Fruit fly (Drosophila melanogaster) whole organism, embryonic: ENCODE results near the gene eEF1delta.

Source experiments
- Asciz ChIP-seq: fragments of 200-800 bp; sonication (Bioruptor generic); optimal IDR thresholded peaks from 2 replicates; lab custom pipeline; 2017; ENCODE audit warnings: missing biosample characterization, mild to moderate bottlenecking, missing genetic modification characterization, missing genetic modification reagents
- B-H1 ChIP-seq: fragments of 200-800 bp; sonication (Bioruptor generic); IDR thresholded peaks from 3 replicates; pipeline ENCODE4 v1.3.6; 2022; ENCODE audit warnings: missing biosample characterization, missing genetic modification characterization
- BEAF-32 ChIP-seq: fragments of 200-800 bp; sonication (Bioruptor generic); optimal IDR thresholded peaks from 3 replicates; lab custom pipeline; 2017; ENCODE audit warnings: missing biosample characterization, missing genetic modification characterization, mild to moderate bottlenecking, moderate library complexity, missing genetic modification reagents
- CG12659 ChIP-seq: fragments of 200-800 bp; sonication (Bioruptor generic); optimal IDR thresholded peaks from 3 replicates; lab custom pipeline; 2017; ENCODE audit warnings: mild to moderate bottlenecking, missing biosample characterization, missing genetic modification reagents, missing genetic modification characterization
- CG14710 ChIP-seq: fragments of 200-800 bp; sonication (Bioruptor generic); optimal IDR thresholded peaks from 3 replicates; lab custom pipeline; 2019; ENCODE audit warnings: missing biosample characterization, mild to moderate bottlenecking, missing genetic modification characterization, moderate library complexity
- CG17829 ChIP-seq: fragments of 200-800 bp; optimal IDR thresholded peaks from 2 replicates; lab custom pipeline; 2019; ENCODE audit warnings: missing biosample characterization, mild to moderate bottlenecking, missing genetic modification characterization, moderate library complexity
- CG2712 ChIP-seq: fragments of 200-800 bp; optimal IDR thresholded peaks from 3 replicates; lab custom pipeline; 2019; ENCODE audit warnings: missing biosample characterization, mild to moderate bottlenecking, missing genetic modification characterization, moderate library complexity
- CG30020 ChIP-seq: fragments of 200-800 bp; optimal IDR thresholded peaks from 2 replicates; lab custom pipeline; 2019; ENCODE audit warnings: missing biosample characterization, mild to moderate bottlenecking, missing genetic modification characterization, moderate library complexity
- CG34422 ChIP-seq: fragments of 200-800 bp; sonication (Bioruptor generic); IDR thresholded peaks from 3 replicates; pipeline ENCODE4 v1.3.6; 2022; ENCODE audit warnings: missing biosample characterization, missing genetic modification characterization
- CG3847 ChIP-seq: fragments of 200-800 bp; sonication (Bioruptor generic); IDR thresholded peaks from 2 replicates; pipeline ENCODE4 v1.3.6; 2022; ENCODE audit warnings: missing biosample characterization, missing genetic modification characterization
- CG42726 ChIP-seq: fragments of 200-800 bp; sonication (Bioruptor generic); IDR thresholded peaks from 2 replicates; pipeline ENCODE4 v1.3.6; 2022; ENCODE audit warnings: missing biosample characterization, missing genetic modification characterization; ENCODE audit not compliant: partially characterized antibody
- CG4854 ChIP-seq: fragments of 200-800 bp; sonication (Bioruptor generic); optimal IDR thresholded peaks from 2 replicates; lab custom pipeline; 2016; ENCODE audit warnings: missing biosample characterization, missing genetic modification characterization, inconsistent platforms
- CG6791 ChIP-seq: fragments of 200-800 bp; sonication (Bioruptor generic); IDR thresholded peaks from 3 replicates; pipeline ENCODE4 v1.3.6; 2022; ENCODE audit warnings: missing biosample characterization, missing genetic modification characterization; ENCODE audit not compliant: partially characterized antibody
- CG7271 ChIP-seq: fragments of 200-800 bp; sonication (Bioruptor generic); optimal IDR thresholded peaks from 2 replicates; lab custom pipeline; 2018; ENCODE audit warnings: missing biosample characterization, mild to moderate bottlenecking, missing genetic modification characterization, moderate library complexity
- CG8924 ChIP-seq: fragments of 200-800 bp; optimal IDR thresholded peaks from 3 replicates; lab custom pipeline; 2019; ENCODE audit warnings: missing biosample characterization, mild to moderate bottlenecking, missing genetic modification characterization, moderate library complexity
- CG9797 ChIP-seq: fragments of 200-800 bp; sonication (Bioruptor generic); optimal IDR thresholded peaks from 3 replicates; lab custom pipeline; 2018; ENCODE audit warnings: missing biosample characterization, mild to moderate bottlenecking, missing genetic modification characterization
- CHES-1-like ChIP-seq: fragments of 200-800 bp; sonication (Bioruptor generic); optimal IDR thresholded peaks from 2 replicates; lab custom pipeline; 2016; ENCODE audit warnings: missing biosample characterization, missing genetic modification characterization
- Dfd ChIP-seq, 2 experiments: fragments of >200 bp; optimal IDR thresholded peaks; 2 replicates each; lab custom pipeline; 2017; ENCODE audit warnings: missing biosample characterization in 2 of 2, missing genetic modification characterization in 2 of 2
- Dip2 ChIP-seq: fragments of 200-800 bp; sonication (Bioruptor generic); IDR thresholded peaks from 2 replicates; pipeline ENCODE4 v1.3.6; 2022; ENCODE audit warnings: missing biosample characterization, missing genetic modification characterization
- Dll ChIP-seq: fragments of 200-800 bp; sonication (Bioruptor generic); IDR thresholded peaks from 4 replicates; pipeline ENCODE4 v1.3.6; 2022; ENCODE audit warnings: missing biosample characterization, missing genetic modification characterization; ENCODE audit not compliant: partially characterized antibody
- Fer1 ChIP-seq: fragments of 200-800 bp; sonication (Bioruptor generic); optimal IDR thresholded peaks from 2 replicates; lab custom pipeline; 2017; ENCODE audit warnings: missing biosample characterization, mild to moderate bottlenecking, missing genetic modification characterization
- Fer2 ChIP-seq: fragments of 200-800 bp; sonication (Bioruptor generic); optimal IDR thresholded peaks from 2 replicates; lab custom pipeline; 2018; ENCODE audit warnings: missing biosample characterization, mild to moderate bottlenecking, missing genetic modification characterization, moderate library complexity
- HHEX ChIP-seq: fragments of 200-800 bp; sonication (Bioruptor generic); optimal IDR thresholded peaks from 3 replicates; lab custom pipeline; 2017; ENCODE audit warnings: missing biosample characterization, mild to moderate bottlenecking, missing genetic modification characterization, missing genetic modification reagents
- HLH4C ChIP-seq: fragments of 200-800 bp; sonication (Bioruptor generic); IDR thresholded peaks from 3 replicates; pipeline ENCODE4 v1.3.6; 2022; ENCODE audit warnings: missing biosample characterization, missing genetic modification characterization; ENCODE audit not compliant: partially characterized antibody
- HmgZ ChIP-seq: fragments of 200-800 bp; sonication (Bioruptor generic); optimal IDR thresholded peaks from 2 replicates; lab custom pipeline; 2018; ENCODE audit warnings: missing biosample characterization, mild to moderate bottlenecking, missing genetic modification characterization
- Hr39 ChIP-seq: fragments of >200 bp; optimal IDR thresholded peaks from 2 replicates; lab custom pipeline; 2017
- Mad ChIP-seq: fragments of 200-800 bp; sonication (Bioruptor generic); optimal IDR thresholded peaks from 2 replicates; lab custom pipeline; 2016; ENCODE audit warnings: missing biosample characterization, missing genetic modification characterization
- Max ChIP-seq: fragments of 200-800 bp; sonication (Bioruptor generic); optimal IDR thresholded peaks from 2 replicates; lab custom pipeline; 2016; ENCODE audit warnings: missing biosample characterization, mild to moderate bottlenecking, missing genetic modification characterization
- Meics ChIP-seq: fragments of 200-800 bp; sonication (Bioruptor generic); optimal IDR thresholded peaks from 2 replicates; lab custom pipeline; 2017; ENCODE audit warnings: missing biosample characterization, mild to moderate bottlenecking, missing genetic modification characterization
- Myb ChIP-seq: fragments of 200-800 bp; sonication (Bioruptor generic); optimal IDR thresholded peaks from 2 replicates; lab custom pipeline; 2016; ENCODE audit warnings: missing biosample characterization, missing genetic modification characterization
- Ptx1 ChIP-seq: fragments of 200-800 bp; sonication (Bioruptor generic); IDR thresholded peaks from 2 replicates; pipeline ENCODE4 v1.3.6; 2022; ENCODE audit warnings: missing biosample characterization, missing genetic modification characterization
- Scr ChIP-seq: fragments of 200-800 bp; sonication (Bioruptor generic); IDR thresholded peaks from 2 replicates; pipeline ENCODE4 v1.3.6; 2022; ENCODE audit warnings: missing biosample characterization, missing genetic modification characterization; ENCODE audit not compliant: partially characterized antibody
- Spps ChIP-seq: fragments of 200-800 bp; sonication (Bioruptor generic); optimal IDR thresholded peaks from 2 replicates; lab custom pipeline; 2018; ENCODE audit warnings: missing biosample characterization, mild to moderate bottlenecking, missing genetic modification characterization
- Sry-δ ChIP-seq: fragments of 200-800 bp; sonication (Bioruptor generic); optimal IDR thresholded peaks from 2 replicates; lab custom pipeline; 2016; ENCODE audit warnings: missing biosample characterization, missing genetic modification characterization
- ato ChIP-seq: fragments of 200-800 bp; sonication (Bioruptor generic); IDR thresholded peaks from 2 replicates; pipeline ENCODE4 v1.3.6; 2022; ENCODE audit warnings: missing biosample characterization, missing genetic modification characterization; ENCODE audit not compliant: partially characterized antibody
- bbx ChIP-seq: fragments of 200-800 bp; sonication (Bioruptor generic); IDR thresholded peaks from 2 replicates; pipeline ENCODE4 v1.3.6; 2022; ENCODE audit warnings: missing biosample characterization, missing genetic modification characterization; ENCODE audit not compliant: partially characterized antibody
- cg ChIP-seq: fragments of 200-800 bp; sonication (Bioruptor generic); optimal IDR thresholded peaks from 3 replicates; lab custom pipeline; 2019; ENCODE audit warnings: missing biosample characterization, mild to moderate bottlenecking, missing genetic modification characterization, moderate library complexity
- dm ChIP-seq: fragments of 200-800 bp; sonication (Bioruptor generic); optimal IDR thresholded peaks from 3 replicates; lab custom pipeline; 2016; ENCODE audit warnings: missing biosample characterization, missing genetic modification characterization
- esg ChIP-seq: fragments of 200-800 bp; sonication (Bioruptor generic); conservative IDR thresholded peaks from 2 replicates; pipeline ENCODE4 v1.3.6; 2022; ENCODE audit warnings: missing biosample characterization, missing genetic modification characterization
- eve ChIP-seq, 2 experiments: fragments of >200 bp; optimal IDR thresholded peaks; 2 replicates each; lab custom pipeline; 2017; ENCODE audit warnings: missing biosample characterization in 2 of 2, missing genetic modification characterization in 2 of 2
- gro ChIP-seq: fragments of 200-800 bp; sonication (Bioruptor generic); optimal IDR thresholded peaks from 2 replicates; lab custom pipeline; 2016; ENCODE audit warnings: missing biosample characterization, missing genetic modification characterization
- hbn ChIP-seq: fragments of 200-800 bp; sonication (Bioruptor generic); IDR thresholded peaks from 2 replicates; pipeline ENCODE4 v1.3.6; 2022; ENCODE audit warnings: missing biosample characterization, missing genetic modification characterization; ENCODE audit not compliant: partially characterized antibody
- her ChIP-seq: fragments of 200-800 bp; sonication (Bioruptor generic); optimal IDR thresholded peaks from 2 replicates; lab custom pipeline; 2016; ENCODE audit warnings: missing biosample characterization, missing genetic modification characterization
- knrl ChIP-seq: fragments of 200-800 bp; sonication (Bioruptor generic); IDR thresholded peaks from 3 replicates; pipeline ENCODE4 v1.3.6; 2022; ENCODE audit warnings: missing biosample characterization, missing genetic modification characterization; ENCODE audit not compliant: partially characterized antibody
- nerfin-1 ChIP-seq: fragments of 200-800 bp; sonication (Bioruptor generic); optimal IDR thresholded peaks from 3 replicates; lab custom pipeline; 2019; ENCODE audit warnings: missing biosample characterization, mild to moderate bottlenecking, missing genetic modification characterization, moderate library complexity
- phol ChIP-seq: fragments of 200-800 bp; sonication (Bioruptor generic); optimal IDR thresholded peaks from 3 replicates; lab custom pipeline; 2018; ENCODE audit warnings: missing biosample characterization, mild to moderate bottlenecking, missing genetic modification characterization, moderate library complexity
- pzg ChIP-seq: fragments of 200-800 bp; sonication (Bioruptor generic); optimal IDR thresholded peaks from 3 replicates; lab custom pipeline; 2018; ENCODE audit warnings: missing biosample characterization, mild to moderate bottlenecking, missing genetic modification characterization, moderate library complexity
- sd ChIP-seq: fragments of 200-800 bp; sonication (Bioruptor generic); optimal IDR thresholded peaks from 3 replicates; lab custom pipeline; 2018; ENCODE audit warnings: missing biosample characterization, mild to moderate bottlenecking, missing genetic modification characterization, moderate library complexity
- twi ChIP-seq: fragments of 200-800 bp; optimal IDR thresholded peaks from 2 replicates; lab custom pipeline; 2019; ENCODE audit warnings: missing biosample characterization, mild to moderate bottlenecking, missing genetic modification characterization, moderate library complexity

eEF1delta gene

dm6 chr2L:10246785-10247190 lies 14.5 kb downstream of the eEF1delta start, which contains the start of gene chico (continued):
- peak; percentile 93 for TF ChIP-seq nerfin-1 (tag; lab: Kevin White, UChicago)
- TF ChIP-seq Dip2 (GFP tag; lab: Robert Waterston, UW) = no peak
- peak; percentile 44 for TF ChIP-seq CG8924 (tag; lab: Kevin White, UChicago)
- TF ChIP-seq Fer2 = no peak
- no peak for TF ChIP-seq Asciz
- TF ChIP-seq hbn (GFP tag; lab: Robert Waterston, UW) = peak; percentile 52
- peak; percentile 43 for TF ChIP-seq phol (tag; lab: Kevin White, UChicago)
- no peak for TF ChIP-seq Meics (GFP tag; lab: Kevin White, UChicago)
- peak; percentile 74 for TF ChIP-seq bbx (GFP tag; lab: Robert Waterston, UW)
- TF ChIP-seq HmgZ (tag; lab: Kevin White, UChicago) = peak; percentile 51
- TF ChIP-seq esg = no peak
- TF ChIP-seq HLH4C (GFP tag; lab: Robert Waterston, UW) = peak; percentile 80
- TF ChIP-seq Myb (GFP tag; lab: Kevin White, UChicago) = peak; percentile 90
- peak; percentile 63; the same call in 1 of the 3 replicates for TF ChIP-seq CG34422 (GFP tag; lab: Robert Waterston, UW)
- no peak for TF ChIP-seq Ptx1 (GFP tag; lab: Robert Waterston, UW)
- TF ChIP-seq her (GFP tag; lab: Kevin White, UChicago) = peak; percentile 42
- peak; percentile 63 for TF ChIP-seq Scr (GFP tag; lab: Robert Waterston, UW)
- TF ChIP-seq CHES-1-like (GFP tag; lab: Kevin White, UChicago) = peak; percentile 18
- TF ChIP-seq Sry-δ (GFP tag; lab: Kevin White, UChicago) = peak; percentile 93
- peak; percentile 82 for TF ChIP-seq sd (tag; lab: Kevin White, UChicago)
- TF ChIP-seq Mad (GFP tag; lab: Kevin White, UChicago) = no peak
- TF ChIP-seq Dll (GFP tag; lab: Robert Waterston, UW) = peak; percentile 58; the same call in 2 of the 4 replicates
- peak; percentile 67 for TF ChIP-seq CG14710
- TF ChIP-seq CG2712 (tag; lab: Kevin White, UChicago) = peak; percentile 33
- peak; percentile 15 for TF ChIP-seq cg
- peak; percentile 19 for TF ChIP-seq twi
- no peak for TF ChIP-seq CG7271 (tag; lab: Kevin White, UChicago)
- TF ChIP-seq gro (GFP tag; lab: Kevin White, UChicago) = peak; percentile 47
- no peak for TF ChIP-seq Dfd (GFP tag; optimal IDR thresholded peaks at IDR 0.05; lab: Kevin White, UChicago)
- peak; percentile 27 for TF ChIP-seq Fer1 (GFP tag; lab: Kevin White, UChicago)
- peak; percentile 97 for TF ChIP-seq pzg (GFP tag; lab: Kevin White, UChicago)
- TF ChIP-seq dm (GFP tag; lab: Kevin White, UChicago) = peak; percentile 48
- peak in 1 of 2 experiments; percentile 76 for TF ChIP-seq eve (GFP tag; optimal IDR thresholded peaks at IDR 0.05; lab: Kevin White, UChicago)
- TF ChIP-seq Spps (tag; lab: Kevin White, UChicago) = peak; percentile 0
- peak; percentile 65 for TF ChIP-seq BEAF-32 (GFP tag; lab: Kevin White, UChicago)
- peak; percentile 4 for TF ChIP-seq CG4854 (GFP tag; lab: Kevin White, UChicago)
- TF ChIP-seq CG9797 (GFP tag; lab: Kevin White, UChicago) = peak; percentile 53
- peak; percentile 23 for TF ChIP-seq Max (GFP tag; lab: Kevin White, UChicago)
- TF ChIP-seq HHEX = no peak
- TF ChIP-seq CG12659 (GFP tag; lab: Kevin White, UChicago) = peak; percentile 77
- TF ChIP-seq knrl (GFP tag; lab: Robert Waterston, UW) = no peak; the same call in 2 of the 3 replicates
- TF ChIP-seq CG6791 = peak; percentile 89
- TF ChIP-seq Hr39 (lab: Kevin White, UChicago) = no peak
- peak; percentile 91 for TF ChIP-seq CG30020 (tag; lab: Kevin White, UChicago)
- no peak; the same call in 1 of the 2 replicates for TF ChIP-seq CG3847
- TF ChIP-seq CG17829 (tag; lab: Kevin White, UChicago) = peak; percentile 53
- TF ChIP-seq CG42726 (GFP tag; lab: Robert Waterston, UW) = peak; percentile 35; the same call in 1 of the 2 replicates
- no peak for TF ChIP-seq B-H1 (GFP tag; lab: Robert Waterston, UW)
- peak; percentile 55; the same call in 1 of the 2 replicates for TF ChIP-seq ato
